Worm (Caenorhabditis elegans): Measurements from ENCODE around the gene rfc-4.
A peak's percentile ranks its signal among the peaks of the same experiment; 100 is the strongest.

The rfc-4 gene

ce11 chrIII:6946382-6946781 is 25.7 kb upstream of the rfc-4 start, which contains the start of gene let-711:
Gene let-711, plus strand, starts transcription at chrIII:6946718.
- TF ChIP-seq egl-27 (tag; optimal IDR thresholded peaks at IDR 0.05) (no peak), nhr-84 (tag; optimal IDR thresholded peaks at IDR 0.05) (no peak), snpc-4 (tag; optimal IDR thresholded peaks at IDR 0.05) (no peak), hlh-4 (tag; optimal IDR thresholded peaks at IDR 0.05) (no peak), nhr-20 (tag; optimal IDR thresholded peaks at IDR 0.05) (peak; percentile 25), ceh-88 (GFP tag; IDR thresholded peaks at IDR 0.05) (no peak), hlh-17 (GFP tag; optimal IDR thresholded peaks at IDR 0.05; ENCODE audit: borderline replicate concordance) (no peak), lir-3 (tag; optimal IDR thresholded peaks at IDR 0.05; ENCODE audit: poor library complexity) (no peak), zip-4 (GFP tag; optimal IDR thresholded peaks at IDR 0.05) (no peak), ztf-4 (tag; optimal IDR thresholded peaks at IDR 0.05) (no peak), nhr-71 (tag; optimal IDR thresholded peaks at IDR 0.05) (peak; percentile 41), C34B4.2 (tag; optimal IDR thresholded peaks at IDR 0.05) (no peak), Y116A8C.19 (tag; optimal IDR thresholded peaks at IDR 0.05; ENCODE audit: borderline replicate concordance) (no peak), snu-23 (GFP tag; optimal IDR thresholded peaks at IDR 0.05) (peak; percentile 26), hpl-2 (GFP tag; optimal IDR thresholded peaks at IDR 0.05) (no peak), lin-35 (GFP tag; optimal IDR thresholded peaks at IDR 0.05) (peak; percentile 37 to 52), fkh-8 (tag; optimal IDR thresholded peaks at IDR 0.05) (no peak), efl-3 (GFP tag; optimal IDR thresholded peaks at IDR 0.05) (no peak), lin-15B (tag; optimal IDR thresholded peaks at IDR 0.05) (no peak), dpl-1 (GFP tag; optimal IDR thresholded peaks at IDR 0.05) (peak in 2 of 3 experiments; percentile 19 to 36), fkh-4 (tag; optimal IDR thresholded peaks at IDR 0.05; ENCODE audit: borderline replicate concordance) (no peak), xbp-1 (tag; optimal IDR thresholded peaks at IDR 0.05) (no peak), irx-1 (tag; optimal IDR thresholded peaks at IDR 0.05) (no peak), nhr-76 (tag; optimal IDR thresholded peaks at IDR 0.05) (no peak), blmp-1 (tag; optimal IDR thresholded peaks at IDR 0.05) (peak; percentile 36), ceh-8 (GFP tag; optimal IDR thresholded peaks at IDR 0.05) (no peak), skn-1 (tag; optimal IDR thresholded peaks at IDR 0.05) (no peak), C16A3.4 (tag; optimal IDR thresholded peaks at IDR 0.05) (no peak), mep-1 (tag; optimal IDR thresholded peaks at IDR 0.05) (peak; percentile 17), nhr-12 (tag; optimal IDR thresholded peaks at IDR 0.05) (no peak), nhr-28 (tag; optimal IDR thresholded peaks at IDR 0.05) (no peak), elt-3 (tag; optimal IDR thresholded peaks at IDR 0.05) (no peak), pag-3 (tag; optimal IDR thresholded peaks at IDR 0.05; ENCODE audit: borderline replicate concordance, insufficient read depth) (no peak), egl-13 (tag; optimal IDR thresholded peaks at IDR 0.05) (no peak), ces-1 (GFP tag; optimal IDR thresholded peaks at IDR 0.05) (no peak), lin-14 (GFP tag; optimal IDR thresholded peaks at IDR 0.05) (no peak), nhr-47 (tag; optimal IDR thresholded peaks at IDR 0.05) (no peak), nhr-90 (tag; optimal IDR thresholded peaks at IDR 0.05; ENCODE audit: poor library complexity) (no peak), ztf-11 (tag; optimal IDR thresholded peaks at IDR 0.05) (no peak), aly-2 (tag; optimal IDR thresholded peaks at IDR 0.05) (no peak), nhr-19 (GFP tag; conservative IDR thresholded peaks at IDR 0.05) (no peak), ama-1 (optimal IDR thresholded peaks at IDR 0.05) (no peak), alr-1 (tag; optimal IDR thresholded peaks at IDR 0.05; ENCODE audit: borderline replicate concordance) (no peak), sox-4 (tag; optimal IDR thresholded peaks at IDR 0.05) (no peak), ets-5 (GFP tag; IDR thresholded peaks at IDR 0.05) (no peak), zag-1 (tag; optimal IDR thresholded peaks at IDR 0.05) (no peak), aha-1 (tag; optimal IDR thresholded peaks at IDR 0.05) (no peak), elt-2 (tag; optimal IDR thresholded peaks at IDR 0.05) (no peak), ceh-63 (GFP tag; optimal IDR thresholded peaks at IDR 0.05) (no peak), sup-37 (GFP tag; optimal IDR thresholded peaks at IDR 0.05) (no peak), pax-3 (tag; optimal IDR thresholded peaks at IDR 0.05) (no peak), nhr-11 (tag; optimal IDR thresholded peaks at IDR 0.05) (no peak), lin-13 (GFP tag; optimal IDR thresholded peaks at IDR 0.05) (no peak)

Data from whole organism, L1 larva.